Fruit fly (Drosophila melanogaster): ENCODE measurements around the gene Sgs3.
A peak's percentile ranks its signal among the peaks of the same experiment; 100 is the strongest.

The Sgs3 gene

dm6 chr3L:11540330-11540702 is 28.3 kb downstream of the Sgs3 start (continued):
- TF ChIP-seq crc (GFP tag; optimal IDR thresholded peaks at IDR 0.05) (no peak), CG17328 (GFP tag; IDR thresholded peaks at IDR 0.05) (no peak), p53 (GFP tag; optimal IDR thresholded peaks at IDR 0.05) (no peak), CG8359 (GFP tag; optimal IDR thresholded peaks at IDR 0.05; ENCODE audit: borderline replicate concordance) (peak; percentile 52), Max (GFP tag; optimal IDR thresholded peaks at IDR 0.05) (peak; percentile 26), peb (GFP tag; IDR thresholded peaks at IDR 0.05) (no peak), CG31441 (GFP tag; IDR thresholded peaks at IDR 0.05) (no peak), eve (GFP tag; optimal IDR thresholded peaks at IDR 0.05) (peak in 1 of 2 experiments; percentile 16), Dll (GFP tag; IDR thresholded peaks at IDR 0.05; ENCODE audit: partially characterized antibody) (no peak), Six4 (GFP tag; optimal IDR thresholded peaks at IDR 0.05) (no peak), CG7271 (tag; optimal IDR thresholded peaks at IDR 0.05) (no peak), CG16863 (GFP tag; optimal IDR thresholded peaks at IDR 0.05) (no peak), HmgZ (tag; optimal IDR thresholded peaks at IDR 0.05) (no peak), gcm2 (GFP tag; optimal IDR thresholded peaks at IDR 0.05) (no peak), CG2889 (GFP tag; IDR thresholded peaks at IDR 0.05) (no peak), luna (GFP tag; optimal IDR thresholded peaks at IDR 0.05) (no peak), CG1603 (tag; optimal IDR thresholded peaks at IDR 0.05) (peak; percentile 40), HLHmδ (GFP tag; optimal IDR thresholded peaks at IDR 0.05) (peak; percentile 68), Hmx (GFP tag; optimal IDR thresholded peaks at IDR 0.05) (no peak), CG3847 (GFP tag; IDR thresholded peaks at IDR 0.05) (no peak), lov (optimal IDR thresholded peaks at IDR 0.05) (no peak), lov (GFP tag; IDR thresholded peaks at IDR 0.05) (0 out of 3 replicates have a peak, but pooled peaks have one; percentile 12), Myb (GFP tag; optimal IDR thresholded peaks at IDR 0.05) (no peak), NfI (GFP tag; optimal IDR thresholded peaks at IDR 0.05) (no peak), yki (optimal IDR thresholded peaks at IDR 0.05) (no peak), Doc2 (GFP tag; IDR thresholded peaks at IDR 0.05) (no peak), NK7.1 (GFP tag; optimal IDR thresholded peaks at IDR 0.05) (no peak), CG14860 (GFP tag; IDR thresholded peaks at IDR 0.05; ENCODE audit: partially characterized antibody) (no peak), Taf1 (GFP tag; IDR thresholded peaks at IDR 0.05) (no peak), chm (GFP tag; IDR thresholded peaks at IDR 0.05) (0 out of 2 replicates have a peak, but pooled peaks have one; percentile 11), CG31365 (tag; optimal IDR thresholded peaks at IDR 0.05) (no peak), CG9797 (GFP tag; optimal IDR thresholded peaks at IDR 0.05) (no peak), tll (GFP tag; optimal IDR thresholded peaks at IDR 0.05) (no peak), pho (GFP tag; optimal IDR thresholded peaks at IDR 0.05) (no peak), Mrtf (GFP tag; IDR thresholded peaks at IDR 0.05) (no peak), CG6683 (GFP tag; optimal IDR thresholded peaks at IDR 0.05) (peak; percentile 22), Gug (GFP tag; IDR thresholded peaks at IDR 0.05) (no peak), CG17802 (tag; optimal IDR thresholded peaks at IDR 0.05) (no peak), trh (GFP tag; optimal IDR thresholded peaks at IDR 0.05) (no peak), CG12299 (tag; optimal IDR thresholded peaks at IDR 0.05) (peak; percentile 11), Xrp1 (GFP tag; IDR thresholded peaks at IDR 0.05) (peak; percentile 54; the same call in 1 of the 2 replicates), Dbx (GFP tag; IDR thresholded peaks at IDR 0.05) (no peak), so (GFP tag; IDR thresholded peaks at IDR 0.05) (peak; percentile 51; the same call in 1 of the 3 replicates), CG11247 (GFP tag; IDR thresholded peaks at IDR 0.05) (no peak), CG32767 (GFP tag; IDR thresholded peaks at IDR 0.05) (no peak), CG14710 (tag; optimal IDR thresholded peaks at IDR 0.05) (peak; percentile 27), en (GFP tag; optimal IDR thresholded peaks at IDR 0.05) (peak; percentile 24), CG30020 (tag; optimal IDR thresholded peaks at IDR 0.05) (no peak), sob (GFP tag; IDR thresholded peaks at IDR 0.05) (0 out of 2 replicates have a peak, but pooled peaks have one; percentile 37), MBD-R2 (GFP tag; IDR thresholded peaks at IDR 0.05) (no peak), Doc3 (GFP tag; IDR thresholded peaks at IDR 0.05; ENCODE audit: partially characterized antibody) (no peak), CG6272 (GFP tag; IDR thresholded peaks at IDR 0.05) (no peak), CG43689 (GFP tag; IDR thresholded peaks at IDR 0.05) (no peak)

Data from whole organism, embryonic.